ENCODE assay signal across 1 fruit fly cellular context in genomic region chr2L:20807617-20808509, dm6.
TF ChIP-seq lines count a peak whose summit lies in the region.

No protein-coding gene starts in this region.

TF ChIP-seq in whole organism, embryonic, 481 proteins besides CTCF, POLR2A, EP300 and RAD21 (continued from another document and continues in another):
- TF ChIP-seq CG10654 (GFP tag; optimal IDR thresholded peaks at IDR 0.05; lab: Kevin White, UChicago), result no peak
- no peak for TF ChIP-seq Dfd (GFP tag; optimal IDR thresholded peaks at IDR 0.05; lab: Kevin White, UChicago)
- TF ChIP-seq bsh (GFP tag; optimal IDR thresholded peaks at IDR 0.05; lab: Kevin White, UChicago), result peak in 1 of 2 experiments; percentile 36
- no peak for TF ChIP-seq CG17912 (GFP tag; optimal IDR thresholded peaks at IDR 0.05; lab: Kevin White, UChicago)
- no peak for TF ChIP-seq CG4617 (GFP tag; optimal IDR thresholded peaks at IDR 0.05; lab: Kevin White, UChicago; ENCODE audit: borderline replicate concordance)
- no peak for TF ChIP-seq mld (GFP tag; IDR thresholded peaks at IDR 0.05; lab: Robert Waterston, UW; ENCODE audit: partially characterized antibody)
- TF ChIP-seq BEAF-32 (GFP tag; optimal IDR thresholded peaks at IDR 0.05; lab: Kevin White, UChicago), result no peak
- peak; percentile 66 for TF ChIP-seq PHDP (tag; optimal IDR thresholded peaks at IDR 0.05; lab: Kevin White, UChicago)
- TF ChIP-seq dati (GFP tag; IDR thresholded peaks at IDR 0.05; lab: Robert Waterston, UW), result no peak
- TF ChIP-seq CG17328 (GFP tag; IDR thresholded peaks at IDR 0.05; lab: Robert Waterston, UW), result peak; percentile 41
- no peak for TF ChIP-seq sqz (GFP tag; optimal IDR thresholded peaks at IDR 0.05; lab: Kevin White, UChicago)
- TF ChIP-seq Fer3 (tag; optimal IDR thresholded peaks at IDR 0.05; lab: Kevin White, UChicago), result peak; percentile 73
- no peak for TF ChIP-seq ato (GFP tag; IDR thresholded peaks at IDR 0.05; lab: Robert Waterston, UW; ENCODE audit: partially characterized antibody)
- peak; percentile 8; the same call in 2 of the 3 replicates for TF ChIP-seq ci (GFP tag; IDR thresholded peaks at IDR 0.05; lab: Robert Waterston, UW)
- TF ChIP-seq CG3065 (GFP tag; optimal IDR thresholded peaks at IDR 0.05; lab: Kevin White, UChicago), result no peak
- no peak for TF ChIP-seq gsb-n (tag; optimal IDR thresholded peaks at IDR 0.05; lab: Kevin White, UChicago)
- no peak for TF ChIP-seq tna (GFP tag; IDR thresholded peaks at IDR 0.05; lab: Robert Waterston, UW; ENCODE audit: partially characterized antibody)
- TF ChIP-seq CG3281 (GFP tag; optimal IDR thresholded peaks at IDR 0.05; lab: Kevin White, UChicago), result peak; percentile 61
- TF ChIP-seq bab2 (GFP tag; optimal IDR thresholded peaks at IDR 0.05; lab: Kevin White, UChicago), result peak; percentile 2
- TF ChIP-seq emc (GFP tag; optimal IDR thresholded peaks at IDR 0.05; lab: Kevin White, UChicago), result peak; percentile 15
- TF ChIP-seq CG17829 (tag; optimal IDR thresholded peaks at IDR 0.05; lab: Kevin White, UChicago), result peak; percentile 28
- no peak for TF ChIP-seq CG9437 (GFP tag; optimal IDR thresholded peaks at IDR 0.05; lab: Kevin White, UChicago)
- TF ChIP-seq CG11093 (GFP tag; IDR thresholded peaks at IDR 0.05; lab: Robert Waterston, UW), result no peak
- TF ChIP-seq HHEX (GFP tag; optimal IDR thresholded peaks at IDR 0.05; lab: Kevin White, UChicago), result peak; percentile 68
- TF ChIP-seq Mes4 (GFP tag; optimal IDR thresholded peaks at IDR 0.05; lab: Kevin White, UChicago), result no peak
- peak; percentile 11 for TF ChIP-seq pho (GFP tag; optimal IDR thresholded peaks at IDR 0.05; lab: Kevin White, UChicago)
- peak; percentile 17 for TF ChIP-seq B-H2 (GFP tag; optimal IDR thresholded peaks at IDR 0.05; lab: Kevin White, UChicago)
- no peak for TF ChIP-seq rib (GFP tag; IDR thresholded peaks at IDR 0.05; lab: Robert Waterston, UW)
- peak; percentile 59 for TF ChIP-seq her (GFP tag; optimal IDR thresholded peaks at IDR 0.05; lab: Kevin White, UChicago)
- TF ChIP-seq CG9876 (GFP tag; optimal IDR thresholded peaks at IDR 0.05; lab: Kevin White, UChicago), result no peak
- TF ChIP-seq CG2712 (tag; optimal IDR thresholded peaks at IDR 0.05; lab: Kevin White, UChicago), result peak; percentile 56
- TF ChIP-seq row (GFP tag; IDR thresholded peaks at IDR 0.05; lab: Robert Waterston, UW), result peak; percentile 85
- TF ChIP-seq CG4854 (GFP tag; optimal IDR thresholded peaks at IDR 0.05; lab: Kevin White, UChicago), result no peak
- peak; percentile 74 for TF ChIP-seq dysf (GFP tag; IDR thresholded peaks at IDR 0.05; lab: Robert Waterston, UW)
- TF ChIP-seq CG12071 (GFP tag; optimal IDR thresholded peaks at IDR 0.05; lab: Kevin White, UChicago), result peak; percentile 65
- no peak for TF ChIP-seq Side (GFP tag; optimal IDR thresholded peaks at IDR 0.05; lab: Kevin White, UChicago)
- TF ChIP-seq Sry-δ (GFP tag; optimal IDR thresholded peaks at IDR 0.05; lab: Kevin White, UChicago), result no peak
- TF ChIP-seq CG14050 (GFP tag; IDR thresholded peaks at IDR 0.05; lab: Robert Waterston, UW), result no peak
- 0 out of 3 replicates have a peak, but pooled peaks have one; percentile 10 for TF ChIP-seq Optix (GFP tag; IDR thresholded peaks at IDR 0.05; lab: Robert Waterston, UW)
- no peak for TF ChIP-seq CG2116 (GFP tag; optimal IDR thresholded peaks at IDR 0.05; lab: Kevin White, UChicago)
- peak; percentile 25 for TF ChIP-seq Hey (tag; optimal IDR thresholded peaks at IDR 0.05; lab: Kevin White, UChicago)
- TF ChIP-seq da (GFP tag; optimal IDR thresholded peaks at IDR 0.05; lab: Kevin White, UChicago), result no peak
- no peak for TF ChIP-seq klu (GFP tag; IDR thresholded peaks at IDR 0.05; lab: Robert Waterston, UW)
- no peak for TF ChIP-seq Lpt (GFP tag; optimal IDR thresholded peaks at IDR 0.05; lab: Kevin White, UChicago)
- TF ChIP-seq cato (GFP tag; optimal IDR thresholded peaks at IDR 0.05; lab: Kevin White, UChicago; ENCODE audit: borderline replicate concordance), result no peak
- TF ChIP-seq Taf1 (GFP tag; IDR thresholded peaks at IDR 0.05; lab: Robert Waterston, UW), result no peak
- no peak for TF ChIP-seq hbn (GFP tag; IDR thresholded peaks at IDR 0.05; lab: Robert Waterston, UW; ENCODE audit: partially characterized antibody)
- TF ChIP-seq ase (GFP tag; IDR thresholded peaks at IDR 0.05; lab: Robert Waterston, UW), result no peak
- no peak for TF ChIP-seq corto (GFP tag; optimal IDR thresholded peaks at IDR 0.05; lab: Kevin White, UChicago)
- TF ChIP-seq wek (GFP tag; optimal IDR thresholded peaks at IDR 0.05; lab: Kevin White, UChicago), result peak; percentile 63
- TF ChIP-seq NfI (GFP tag; optimal IDR thresholded peaks at IDR 0.05; lab: Kevin White, UChicago), result peak; percentile 43
- no peak for TF ChIP-seq Pdp1 (GFP tag; optimal IDR thresholded peaks at IDR 0.05; lab: Kevin White, UChicago)
- TF ChIP-seq CG8089 (GFP tag; optimal IDR thresholded peaks at IDR 0.05; lab: Kevin White, UChicago), result no peak
- no peak for TF ChIP-seq Rx (GFP tag; IDR thresholded peaks at IDR 0.05; lab: Robert Waterston, UW)
- TF ChIP-seq Stat92E (GFP tag; optimal IDR thresholded peaks at IDR 0.05; lab: Kevin White, UChicago), result no peak
- no peak for TF ChIP-seq dan (GFP tag; IDR thresholded peaks at IDR 0.05; lab: Robert Waterston, UW)
- no peak for TF ChIP-seq CG17802 (tag; optimal IDR thresholded peaks at IDR 0.05; lab: Kevin White, UChicago)
- no peak for TF ChIP-seq CG16779 (GFP tag; IDR thresholded peaks at IDR 0.05; lab: Robert Waterston, UW)
- peak; percentile 32 for TF ChIP-seq lmd (GFP tag; IDR thresholded peaks at IDR 0.05; lab: Robert Waterston, UW)
- 0 out of 2 replicates have a peak, but pooled peaks have one; percentile 12 for TF ChIP-seq ttk (GFP tag; IDR thresholded peaks at IDR 0.05; lab: Robert Waterston, UW)
- TF ChIP-seq danr (GFP tag; IDR thresholded peaks at IDR 0.05; lab: Robert Waterston, UW), result 0 out of 2 replicates have a peak, but pooled peaks have one; percentile 22
- peak; percentile 27 for TF ChIP-seq CG10147 (GFP tag; optimal IDR thresholded peaks at IDR 0.05; lab: Kevin White, UChicago)
- TF ChIP-seq chif (GFP tag; optimal IDR thresholded peaks at IDR 0.05; lab: Kevin White, UChicago), result peak in 1 of 2 experiments; percentile 3
- no peak for TF ChIP-seq CG14710 (tag; optimal IDR thresholded peaks at IDR 0.05; lab: Kevin White, UChicago)
- no peak for TF ChIP-seq Nf-YA (GFP tag; IDR thresholded peaks at IDR 0.05; lab: Robert Waterston, UW)
- no peak for TF ChIP-seq amos (GFP tag; IDR thresholded peaks at IDR 0.05; lab: Robert Waterston, UW; ENCODE audit: partially characterized antibody)
- TF ChIP-seq CG10959 (GFP tag; IDR thresholded peaks at IDR 0.05; lab: Robert Waterston, UW), result no peak
- peak; percentile 74 for TF ChIP-seq Atf6 (GFP tag; IDR thresholded peaks at IDR 0.05; lab: Robert Waterston, UW)
- no peak for TF ChIP-seq br (optimal IDR thresholded peaks at IDR 0.05; lab: Kevin White, UChicago)
- no peak for TF ChIP-seq CG16813 (GFP tag; IDR thresholded peaks at IDR 0.05; lab: Robert Waterston, UW; ENCODE audit: partially characterized antibody)
- peak; percentile 30 for TF ChIP-seq CG13775 (GFP tag; optimal IDR thresholded peaks at IDR 0.05; lab: Kevin White, UChicago)
- TF ChIP-seq CG3726 (GFP tag; IDR thresholded peaks at IDR 0.05; lab: Robert Waterston, UW), result 0 out of 3 replicates have a peak, but pooled peaks have one; percentile 12
- no peak for TF ChIP-seq jigr1 (GFP tag; IDR thresholded peaks at IDR 0.05; lab: Robert Waterston, UW)
- no peak for TF ChIP-seq CG6254 (GFP tag; optimal IDR thresholded peaks at IDR 0.05; lab: Kevin White, UChicago)
- TF ChIP-seq CG12769 (tag; optimal IDR thresholded peaks at IDR 0.05; lab: Kevin White, UChicago), result no peak
- TF ChIP-seq HLH54F (GFP tag; optimal IDR thresholded peaks at IDR 0.05; lab: Kevin White, UChicago), result no peak
- no peak for TF ChIP-seq zfh2 (GFP tag; optimal IDR thresholded peaks at IDR 0.05; lab: Kevin White, UChicago)
- TF ChIP-seq az2 (GFP tag; optimal IDR thresholded peaks at IDR 0.05; lab: Kevin White, UChicago), result peak; percentile 35
- TF ChIP-seq kah (GFP tag; optimal IDR thresholded peaks at IDR 0.05; lab: Kevin White, UChicago), result no peak
- peak; percentile 14 for TF ChIP-seq fd96Cb (tag; optimal IDR thresholded peaks at IDR 0.05; lab: Kevin White, UChicago)
- peak; percentile 12 for TF ChIP-seq lilli (GFP tag; optimal IDR thresholded peaks at IDR 0.05; lab: Kevin White, UChicago)
- no peak for TF ChIP-seq CG4820 (GFP tag; optimal IDR thresholded peaks at IDR 0.05; lab: Kevin White, UChicago)
- TF ChIP-seq CG7372 (GFP tag; IDR thresholded peaks at IDR 0.05; lab: Robert Waterston, UW), result no peak
- no peak for TF ChIP-seq ems (GFP tag; optimal IDR thresholded peaks at IDR 0.05; lab: Kevin White, UChicago)
- TF ChIP-seq slou (GFP tag; optimal IDR thresholded peaks at IDR 0.05; lab: Kevin White, UChicago), result no peak
- 0 out of 3 replicates have a peak, but pooled peaks have one; percentile 32 for TF ChIP-seq H15 (GFP tag; IDR thresholded peaks at IDR 0.05; lab: Robert Waterston, UW)
- no peak for TF ChIP-seq btn (GFP tag; optimal IDR thresholded peaks at IDR 0.05; lab: Kevin White, UChicago)
- TF ChIP-seq CG12299 (tag; optimal IDR thresholded peaks at IDR 0.05; lab: Kevin White, UChicago), result peak; percentile 46
- TF ChIP-seq ATbp (GFP tag; optimal IDR thresholded peaks at IDR 0.05; lab: Kevin White, UChicago), result peak; percentile 80
- peak; percentile 88 for TF ChIP-seq Med (GFP tag; lab: Kevin White, UChicago)
- TF ChIP-seq fu2 (GFP tag; optimal IDR thresholded peaks at IDR 0.05; lab: Kevin White, UChicago), result no peak
- no peak for TF ChIP-seq CG1024 (GFP tag; IDR thresholded peaks at IDR 0.05; lab: Robert Waterston, UW)
- TF ChIP-seq CG7963 (GFP tag; IDR thresholded peaks at IDR 0.05; lab: Robert Waterston, UW; ENCODE audit: partially characterized antibody), result no peak
- peak; percentile 78 for TF ChIP-seq lab (GFP tag; optimal IDR thresholded peaks at IDR 0.05; lab: Kevin White, UChicago)
- 0 out of 2 replicates have a peak, but pooled peaks have one; percentile 18 for TF ChIP-seq sna (GFP tag; IDR thresholded peaks at IDR 0.05; lab: Robert Waterston, UW; ENCODE audit: partially characterized antibody)
- TF ChIP-seq CG2875 (GFP tag; optimal IDR thresholded peaks at IDR 0.05; lab: Kevin White, UChicago), result peak; percentile 17
- TF ChIP-seq CG12104 (GFP tag; optimal IDR thresholded peaks at IDR 0.05; lab: Kevin White, UChicago), result peak; percentile 46
- TF ChIP-seq inv (GFP tag; IDR thresholded peaks at IDR 0.05; lab: Robert Waterston, UW; ENCODE audit: partially characterized antibody), result no peak
- no peak for TF ChIP-seq CG6175 (GFP tag; IDR thresholded peaks at IDR 0.05; lab: Robert Waterston, UW)
- no peak for TF ChIP-seq Atf3 (GFP tag; optimal IDR thresholded peaks at IDR 0.05; lab: Kevin White, UChicago)
- peak; percentile 23 for TF ChIP-seq seq (GFP tag; IDR thresholded peaks at IDR 0.05; lab: Robert Waterston, UW)
- no peak for TF ChIP-seq CG5180 (GFP tag; optimal IDR thresholded peaks at IDR 0.05; lab: Kevin White, UChicago)
- no peak for TF ChIP-seq CG2202 (tag; optimal IDR thresholded peaks at IDR 0.05; lab: Kevin White, UChicago)
- TF ChIP-seq Aef1 (GFP tag; IDR thresholded peaks at IDR 0.05; lab: Robert Waterston, UW), result peak; percentile 25; the same call in 1 of the 3 replicates
- TF ChIP-seq Dbx (GFP tag; IDR thresholded peaks at IDR 0.05; lab: Robert Waterston, UW), result peak; percentile 34; the same call in 1 of the 3 replicates
- no peak for TF ChIP-seq Tbp (GFP tag; optimal IDR thresholded peaks at IDR 0.05; lab: Kevin White, UChicago)
- no peak for TF ChIP-seq bigmax (GFP tag; optimal IDR thresholded peaks at IDR 0.05; lab: Kevin White, UChicago)
- TF ChIP-seq CG12236 (GFP tag; optimal IDR thresholded peaks at IDR 0.05; lab: Kevin White, UChicago), result no peak
- TF ChIP-seq CG4328 (GFP tag; optimal IDR thresholded peaks at IDR 0.05; lab: Kevin White, UChicago), result no peak
- no peak for TF ChIP-seq vnd (GFP tag; IDR thresholded peaks at IDR 0.05; lab: Robert Waterston, UW; ENCODE audit: partially characterized antibody)
- no peak for TF ChIP-seq CrebB (tag; optimal IDR thresholded peaks at IDR 0.05; lab: Kevin White, UChicago)
- no peak for TF ChIP-seq pros (GFP tag; optimal IDR thresholded peaks at IDR 0.05; lab: Kevin White, UChicago)
- TF ChIP-seq Rfx (GFP tag; IDR thresholded peaks at IDR 0.05; lab: Robert Waterston, UW), result peak; percentile 65
- peak; percentile 52 for TF ChIP-seq sob (GFP tag; IDR thresholded peaks at IDR 0.05; lab: Robert Waterston, UW)
- no peak for TF ChIP-seq Hr39 (optimal IDR thresholded peaks at IDR 0.05; lab: Kevin White, UChicago)
- no peak for TF ChIP-seq Awh (GFP tag; IDR thresholded peaks at IDR 0.05; lab: Robert Waterston, UW)
- peak; percentile 20; the same call in 1 of the 2 replicates for TF ChIP-seq Adf1 (GFP tag; IDR thresholded peaks at IDR 0.05; lab: Robert Waterston, UW)
- peak; percentile 49 for TF ChIP-seq CG15601 (tag; optimal IDR thresholded peaks at IDR 0.05; lab: Kevin White, UChicago)
- no peak for TF ChIP-seq MTF-1 (GFP tag; optimal IDR thresholded peaks at IDR 0.05; lab: Kevin White, UChicago; ENCODE audit: borderline replicate concordance)
- no peak for TF ChIP-seq CkIIα-i1 (GFP tag; IDR thresholded peaks at IDR 0.05; lab: Robert Waterston, UW)
- TF ChIP-seq Drgx (GFP tag; IDR thresholded peaks at IDR 0.05; lab: Robert Waterston, UW), result peak; percentile 59; the same call in 1 of the 2 replicates
- TF ChIP-seq psq (GFP tag; optimal IDR thresholded peaks at IDR 0.05; lab: Kevin White, UChicago), result no peak
- TF ChIP-seq zen2 (GFP tag; IDR thresholded peaks at IDR 0.05; lab: Robert Waterston, UW; ENCODE audit: partially characterized antibody), result no peak
- peak; percentile 55 for TF ChIP-seq CG13424 (tag; optimal IDR thresholded peaks at IDR 0.05; lab: Kevin White, UChicago)
- TF ChIP-seq tin (GFP tag; optimal IDR thresholded peaks at IDR 0.05; lab: Kevin White, UChicago), result no peak
- peak; percentile 55 for TF ChIP-seq Asciz (GFP tag; optimal IDR thresholded peaks at IDR 0.05; lab: Kevin White, UChicago)
- no peak for TF ChIP-seq Lhr (GFP tag; optimal IDR thresholded peaks at IDR 0.05; lab: Kevin White, UChicago)
- peak; percentile 66 for TF ChIP-seq CG15514 (GFP tag; optimal IDR thresholded peaks at IDR 0.05; lab: Kevin White, UChicago)
- TF ChIP-seq CG15696 (tag; optimal IDR thresholded peaks at IDR 0.05; lab: Kevin White, UChicago), result no peak
- TF ChIP-seq HLH3B (GFP tag; IDR thresholded peaks at IDR 0.05; lab: Robert Waterston, UW), result peak; percentile 33; the same call in 1 of the 2 replicates
- no peak; the same call in 1 of the 2 replicates for TF ChIP-seq Ravus (GFP tag; IDR thresholded peaks at IDR 0.05; lab: Robert Waterston, UW)
- TF ChIP-seq CG6683 (GFP tag; optimal IDR thresholded peaks at IDR 0.05; lab: Kevin White, UChicago), result peak; percentile 13
